Worm (Caenorhabditis elegans): ENCODE data around the gene glb-29.

glb-29 gene

DNA sequence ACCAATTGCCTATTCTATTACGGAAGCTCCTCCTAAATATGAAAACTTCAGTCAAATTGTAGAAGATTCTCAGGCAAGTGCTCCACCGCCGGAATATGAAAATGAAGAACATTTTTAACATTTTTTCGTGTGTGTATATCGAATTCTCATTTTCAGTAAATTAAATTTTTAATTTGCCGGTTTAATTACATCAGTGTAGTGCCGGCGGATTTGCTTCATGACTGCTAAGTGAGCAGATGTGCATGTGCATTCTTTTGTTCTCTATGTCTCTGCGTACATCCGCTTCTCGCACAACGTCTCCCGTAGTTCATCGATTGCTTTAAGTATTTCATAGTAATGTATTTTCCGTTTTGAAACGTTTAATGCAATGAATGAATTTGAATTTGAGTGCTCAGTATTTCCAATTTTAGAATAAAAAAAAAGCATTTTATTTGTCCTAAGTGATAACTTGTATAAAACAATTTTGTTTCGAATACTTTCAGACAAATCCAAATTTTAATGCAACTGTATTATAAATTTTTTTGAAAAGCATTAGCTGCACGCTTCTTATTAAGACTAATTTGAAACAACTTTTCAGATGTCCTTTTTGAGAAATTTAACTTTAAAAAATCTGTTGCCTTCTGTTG lies 58.7 kb downstream of the glb-29 start, which contains the start of gene Y17G7B.22:
Gene Y17G7B.22, plus strand, starts transcription at position 576 of the 626 bp plus-strand sequence.
- no peak for TF ChIP-seq unc-62 (GFP tag; optimal IDR thresholded peaks at IDR 0.05)

DNA sequence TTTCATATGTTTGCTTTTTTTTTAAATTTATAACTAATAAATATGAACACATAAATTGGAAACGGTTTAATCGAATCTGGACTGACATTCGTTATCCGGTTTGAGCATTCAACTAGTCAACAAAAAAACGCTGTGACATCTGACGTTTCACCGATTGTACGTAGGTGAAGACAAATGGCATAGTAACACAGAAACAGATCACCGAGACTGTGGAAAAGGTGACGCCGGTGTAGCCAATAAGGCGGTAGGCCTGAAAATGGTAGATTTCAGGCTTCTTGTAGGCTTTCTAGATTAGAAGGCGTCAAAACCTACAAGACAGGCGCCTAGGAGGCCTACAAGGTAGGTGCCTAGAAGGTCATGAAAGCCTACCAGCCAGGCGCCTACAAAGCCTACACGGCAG lies 62.4 kb downstream of the glb-29 start:
- no peak for TF ChIP-seq unc-62 (GFP tag; optimal IDR thresholded peaks at IDR 0.05)

Measured in whole organism, dauer.